Worm (Caenorhabditis elegans) whole organism, young adult: ENCODE data around the gene ver-1.

Experiments
- B0336.3 ChIP-seq: fragments of 200-800 bp; sonication (Bioruptor generic); IDR thresholded peaks from 2 replicates; pipeline ENCODE4 v1.3.6; 2022; ENCODE audit warnings: missing genetic modification characterization, missing compliant biosample characterization
- gei-17 ChIP-seq: fragments of 200-800 bp; sonication (Bioruptor generic); optimal IDR thresholded peaks from 2 replicates; lab custom pipeline; 2018; ENCODE audit warnings: mild to moderate bottlenecking, missing genetic modification characterization, missing compliant biosample characterization
- ztf-3 ChIP-seq: fragments of 200-800 bp; sonication (Bioruptor generic); optimal IDR thresholded peaks from 2 replicates; lab custom pipeline; 2018; ENCODE audit warnings: mild to moderate bottlenecking, missing genetic modification characterization, missing compliant biosample characterization

- TF ChIP-seq B0336.3 (GFP tag; lab: Robert Waterston, UW) (no peak), ztf-3 (no peak), gei-17 (no peak)
Observed at ce11 chrIII:180963-181362, 24.3 kb downstream of the ver-1 start, which contains the start of gene F40G9.5.
